Fruit fly (Drosophila melanogaster) whole organism, pupa: ENCODE data around the gene c-cup.

ENCODE experiments used
- D1 ChIP-seq: fragments of 200-800 bp; sonication (Bioruptor generic); optimal IDR thresholded peaks from 2 replicates; lab custom pipeline; 2018; ENCODE audit warnings: missing biosample characterization, mild to moderate bottlenecking, missing genetic modification characterization, moderate library complexity
- EcR ChIP-seq: fragments of 200-800 bp; sonication (Bioruptor generic); optimal IDR thresholded peaks from 3 replicates; lab custom pipeline; 2019; ENCODE audit warnings: missing biosample characterization, missing genetic modification characterization, mild to moderate bottlenecking, moderate library complexity, missing genetic modification reagents

DNA sequence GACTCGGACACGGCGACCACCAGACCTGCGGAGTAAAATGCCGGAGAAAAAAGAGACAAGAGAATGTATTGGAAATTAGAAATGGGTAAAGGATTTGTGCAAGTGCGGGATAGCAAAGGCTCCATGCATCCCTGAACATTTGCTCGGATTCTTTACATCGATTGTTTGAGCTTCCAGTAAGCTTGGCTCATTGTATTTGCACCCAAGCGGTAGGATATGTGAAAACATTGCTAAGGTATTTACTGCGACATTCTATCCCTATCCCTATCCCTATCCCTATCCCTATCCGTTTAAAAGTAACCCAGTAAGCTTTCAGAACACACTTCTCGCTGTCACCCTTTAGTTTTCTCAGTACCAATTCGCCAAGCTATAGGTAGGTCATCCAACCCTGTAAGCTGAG lies 37.1 kb upstream of the c-cup start, which contains the start of gene CG7295:
- TF ChIP-seq D1 (tag; lab: Kevin White, UChicago) (no peak), EcR (GFP tag; lab: Kevin White, UChicago) (no peak)
